Worm (Caenorhabditis elegans): ENCODE results near the gene egli-1.
A peak's percentile ranks its signal among the peaks of the same experiment; 100 is the strongest.

The egli-1 gene

ce11 chrII:9283668-9284357 is 39.9 kb upstream of the egli-1 start (continued):
- peak; percentile 70 for TF ChIP-seq mep-1 (tag; optimal IDR thresholded peaks at IDR 0.05)
- TF ChIP-seq ZK337.2 (GFP tag; IDR thresholded peaks at IDR 0.05) = no peak
- no peak for TF ChIP-seq cey-2 (tag; optimal IDR thresholded peaks at IDR 0.05; ENCODE audit: borderline replicate concordance, insufficient read depth)
- no peak for TF ChIP-seq egl-43 (GFP tag; IDR thresholded peaks at IDR 0.05)
- peak; percentile 65 for TF ChIP-seq zip-2 (tag; optimal IDR thresholded peaks at IDR 0.05)
- no peak for TF ChIP-seq sdz-12 (GFP tag; optimal IDR thresholded peaks at IDR 0.05)
- TF ChIP-seq mxl-2 (GFP tag; conservative IDR thresholded peaks at IDR 0.05) = peak; percentile 63; the same call in 1 of the 2 replicates
- 0 out of 2 replicates have a peak, but pooled peaks have one; percentile 12 for TF ChIP-seq lin-38 (GFP tag; IDR thresholded peaks at IDR 0.05)
- TF ChIP-seq nhr-77 (tag; optimal IDR thresholded peaks at IDR 0.05) = peak; percentile 95
- peak; percentile 71 for TF ChIP-seq lin-1 (GFP tag; IDR thresholded peaks at IDR 0.05)
- peak; percentile 74 for TF ChIP-seq nhr-48 (tag; optimal IDR thresholded peaks at IDR 0.05)
- peak; percentile 33 for TF ChIP-seq fos-1 (tag; optimal IDR thresholded peaks at IDR 0.05)
- peak; percentile 67; the same call in 1 of the 2 replicates for TF ChIP-seq zfp-3 (GFP tag; conservative IDR thresholded peaks at IDR 0.05)
- peak; percentile 53; the same call in 1 of the 2 replicates for TF ChIP-seq mdt-29 (GFP tag; IDR thresholded peaks at IDR 0.05)
- no peak for TF ChIP-seq unc-130 (GFP tag; optimal IDR thresholded peaks at IDR 0.05)
- TF ChIP-seq attf-4 (tag; optimal IDR thresholded peaks at IDR 0.05) = no peak

- TF ChIP-seq pqm-1 (tag; optimal IDR thresholded peaks at IDR 0.05) (peak; percentile 80), dpl-1 (GFP tag; optimal IDR thresholded peaks at IDR 0.05) (no peak), hlh-11 (tag; optimal IDR thresholded peaks at IDR 0.05) (peak; percentile 16), ztf-11 (tag; optimal IDR thresholded peaks at IDR 0.05) (no peak), unc-130 (GFP tag; optimal IDR thresholded peaks at IDR 0.05) (no peak), mxl-2 (GFP tag; conservative IDR thresholded peaks at IDR 0.05) (no peak), ama-1 (optimal IDR thresholded peaks at IDR 0.05) (peak; percentile 76), ceh-82 (tag; optimal IDR thresholded peaks at IDR 0.05) (no peak), F49E8.2 (tag; optimal IDR thresholded peaks at IDR 0.05; ENCODE audit: borderline replicate concordance) (no peak), hlh-30 (tag; optimal IDR thresholded peaks at IDR 0.05; ENCODE audit: insufficient read depth) (no peak), pha-4 (GFP tag; IDR thresholded peaks at IDR 0.05) (no peak), pha-4 (tag; optimal IDR thresholded peaks at IDR 0.05) (peak; percentile 51), lin-13 (GFP tag; optimal IDR thresholded peaks at IDR 0.05) (no peak), mdl-1 (tag; optimal IDR thresholded peaks at IDR 0.05) (no peak), egl-27 (tag; optimal IDR thresholded peaks at IDR 0.05) (no peak), hif-1 (tag; optimal IDR thresholded peaks at IDR 0.05) (no peak), D1046.2 (GFP tag; IDR thresholded peaks at IDR 0.05) (no peak), nhr-25 (tag; optimal IDR thresholded peaks at IDR 0.05; ENCODE audit: borderline replicate concordance, insufficient read depth) (peak; percentile 24), snpc-1.2 (GFP tag; IDR thresholded peaks at IDR 0.05) (no peak), lir-3 (tag; optimal IDR thresholded peaks at IDR 0.05) (no peak), mes-2 (tag; optimal IDR thresholded peaks at IDR 0.05; ENCODE audit: poor library complexity, severe bottlenecking) (peak; percentile 51), mxl-3 (GFP tag; optimal IDR thresholded peaks at IDR 0.05) (no peak), ZK546.5 (tag; optimal IDR thresholded peaks at IDR 0.05) (no peak), fos-1 (tag; optimal IDR thresholded peaks at IDR 0.05) (no peak), ZK337.2 (GFP tag; IDR thresholded peaks at IDR 0.05) (no peak), T20F7.1 (GFP tag; optimal IDR thresholded peaks at IDR 0.05) (no peak), nhr-48 (tag; optimal IDR thresholded peaks at IDR 0.05) (no peak), lin-1 (GFP tag; IDR thresholded peaks at IDR 0.05) (peak; percentile 13; the same call in 1 of the 2 replicates), aha-1 (tag) (peak; percentile 76), nhr-11 (tag; optimal IDR thresholded peaks at IDR 0.05) (no peak), vab-7 (GFP tag; IDR thresholded peaks at IDR 0.05) (0 out of 2 replicates have a peak, but pooled peaks have one; percentile 18), arid-1 (GFP tag; conservative IDR thresholded peaks at IDR 0.05) (no peak), ces-1 (GFP tag; optimal IDR thresholded peaks at IDR 0.05) (no peak), nhr-102 (tag; optimal IDR thresholded peaks at IDR 0.05) (no peak), F37D6.2 (tag; optimal IDR thresholded peaks at IDR 0.05) (no peak)
These were observed 39.2 kb upstream of the egli-1 start for ce11 chrII:9284358-9285170.
